Worm (Caenorhabditis elegans) whole organism, mixed stage, embryonic: ENCODE measurements around the gene dnj-25.
A peak's percentile ranks its signal among the peaks of the same experiment; 100 is the strongest.

Source experiments
- M03D4.4 ChIP-seq: sonication (generic microtip); optimal IDR thresholded peaks from 2 replicates; lab custom pipeline; 2017; ENCODE audit warnings: mild to moderate bottlenecking, missing genetic modification characterization, missing compliant biosample characterization
- bed-3 ChIP-seq: fragments of 200-800 bp; sonication (Bioruptor generic); optimal IDR thresholded peaks from 3 replicates; lab custom pipeline; 2018; ENCODE audit warnings: mild to moderate bottlenecking, missing genetic modification characterization, moderate library complexity, missing compliant biosample characterization
- blmp-1 ChIP-seq: fragments of 150-350 bp; optimal IDR thresholded peaks from 2 replicates; lab custom pipeline; 2014; ENCODE audit warnings: missing biosample characterization, missing genetic modification characterization
- ceh-39 ChIP-seq: fragments of 150-350 bp; optimal IDR thresholded peaks from 2 replicates; lab custom pipeline; 2014; ENCODE audit warnings: missing biosample characterization, missing genetic modification characterization
- ceh-43 ChIP-seq: fragments of 200-800 bp; sonication (Bioruptor generic); optimal IDR thresholded peaks from 2 replicates; lab custom pipeline; 2018; ENCODE audit warnings: mild to moderate bottlenecking, missing genetic modification characterization, moderate library complexity, missing compliant biosample characterization
- ceh-83 ChIP-seq: fragments of 200-800 bp; sonication (Bioruptor generic); optimal IDR thresholded peaks from 2 replicates; lab custom pipeline; 2018; ENCODE audit warnings: mild to moderate bottlenecking, missing genetic modification characterization, missing compliant biosample characterization
- ces-1 ChIP-seq: fragments of 150-350 bp; optimal IDR thresholded peaks from 2 replicates; lab custom pipeline; 2014; ENCODE audit warnings: missing biosample characterization, missing genetic modification reagents, missing genetic modification characterization
- cnd-1 ChIP-seq: fragments of 200-800 bp; sonication (Bioruptor generic); optimal IDR thresholded peaks from 2 replicates; lab custom pipeline; 2018; ENCODE audit warnings: mild to moderate bottlenecking, missing genetic modification characterization, missing compliant biosample characterization
- drap-1 ChIP-seq: fragments of 200-800 bp; sonication (Bioruptor generic); optimal IDR thresholded peaks from 3 replicates; lab custom pipeline; 2018; ENCODE audit warnings: mild to moderate bottlenecking, missing genetic modification characterization, missing compliant biosample characterization
- elt-1 ChIP-seq: sonication (generic microtip); optimal IDR thresholded peaks from 2 replicates; lab custom pipeline; 2017; ENCODE audit warnings: missing genetic modification characterization, mild to moderate bottlenecking, missing compliant biosample characterization, antibody characterized with exemption, moderate library complexity, borderline replicate concordance; ENCODE audit not compliant: insufficient read depth
- elt-3 ChIP-seq: fragments of 150-350 bp; optimal IDR thresholded peaks from 2 replicates; lab custom pipeline; 2014; ENCODE audit warnings: missing biosample characterization, missing genetic modification characterization
- flh-1 ChIP-seq: fragments of 200-800 bp; sonication (Bioruptor generic); optimal IDR thresholded peaks from 2 replicates; lab custom pipeline; 2018; ENCODE audit warnings: mild to moderate bottlenecking, missing genetic modification characterization, moderate library complexity, missing compliant biosample characterization
- hlh-1 ChIP-seq: fragments of 150-350 bp; optimal IDR thresholded peaks from 2 replicates; lab custom pipeline; 2014; ENCODE audit warnings: missing biosample characterization, missing genetic modification reagents, missing genetic modification characterization
- lin-13 ChIP-seq: fragments of 150-350 bp; optimal IDR thresholded peaks from 2 replicates; lab custom pipeline; 2014; ENCODE audit warnings: missing biosample characterization, missing genetic modification characterization
- lin-32 ChIP-seq: fragments of 200-800 bp; sonication (Bioruptor generic); optimal IDR thresholded peaks from 2 replicates; lab custom pipeline; 2018; ENCODE audit warnings: mild to moderate bottlenecking, missing genetic modification characterization, missing compliant biosample characterization
- lsy-2 ChIP-seq: fragments of 150-350 bp; optimal IDR thresholded peaks from 2 replicates; lab custom pipeline; 2014; ENCODE audit warnings: missing biosample characterization, missing genetic modification characterization
- mab-5 ChIP-seq: fragments of 150-350 bp; optimal IDR thresholded peaks from 2 replicates; lab custom pipeline; 2014; ENCODE audit warnings: missing biosample characterization, missing genetic modification characterization
- mep-1 ChIP-seq: fragments of 150-350 bp; optimal IDR thresholded peaks from 2 replicates; lab custom pipeline; 2017; ENCODE audit warnings: missing biosample characterization, missing genetic modification reagents, missing genetic modification characterization, inconsistent platforms
- mls-2 ChIP-seq: sonication (generic microtip); optimal IDR thresholded peaks from 2 replicates; lab custom pipeline; 2016; ENCODE audit warnings: mild to moderate bottlenecking, missing genetic modification characterization, moderate library complexity, missing compliant biosample characterization
- nhr-12 ChIP-seq: fragments of 150-350 bp; optimal IDR thresholded peaks from 2 replicates; lab custom pipeline; 2014; ENCODE audit warnings: missing biosample characterization, missing genetic modification characterization
- nhr-2 ChIP-seq: fragments of 150-350 bp; optimal IDR thresholded peaks from 2 replicates; lab custom pipeline; 2014; ENCODE audit warnings: missing biosample characterization, missing genetic modification characterization
- nhr-28 ChIP-seq: fragments of 150-350 bp; optimal IDR thresholded peaks from 2 replicates; lab custom pipeline; 2014; ENCODE audit warnings: missing biosample characterization, missing genetic modification characterization
- nhr-76 ChIP-seq: sonication (generic microtip); optimal IDR thresholded peaks from 2 replicates; lab custom pipeline; 2017; ENCODE audit warnings: missing biosample characterization, missing genetic modification characterization
- pha-4 ChIP-seq: fragments of 150-350 bp; optimal IDR thresholded peaks from 2 replicates; lab custom pipeline; 2018; ENCODE audit warnings: missing biosample characterization, missing genetic modification reagents, missing genetic modification characterization
- sem-2 ChIP-seq: fragments of 200-800 bp; sonication (Bioruptor generic); optimal IDR thresholded peaks from 2 replicates; lab custom pipeline; 2018; ENCODE audit warnings: mild to moderate bottlenecking, missing genetic modification characterization, missing compliant biosample characterization
- snpc-4 ChIP-seq: fragments of 150-350 bp; optimal IDR thresholded peaks from 2 replicates; lab custom pipeline; 2014; ENCODE audit warnings: missing biosample characterization, missing genetic modification characterization
- sptf-1 ChIP-seq: sonication (generic microtip); optimal IDR thresholded peaks from 2 replicates; lab custom pipeline; 2017; ENCODE audit warnings: mild to moderate bottlenecking, missing genetic modification characterization, moderate library complexity, missing compliant biosample characterization
- tbx-8 ChIP-seq: fragments of 200-800 bp; sonication (Bioruptor generic); optimal IDR thresholded peaks from 2 replicates; lab custom pipeline; 2018; ENCODE audit warnings: mild to moderate bottlenecking, missing genetic modification characterization, moderate library complexity, missing compliant biosample characterization
- unc-120 ChIP-seq: sonication (generic microtip); optimal IDR thresholded peaks from 2 replicates; lab custom pipeline; 2017; ENCODE audit warnings: missing genetic modification characterization, missing compliant biosample characterization; ENCODE audit not compliant: poor library complexity, severe bottlenecking
- unc-39 ChIP-seq: fragments of 150-350 bp; optimal IDR thresholded peaks from 2 replicates; lab custom pipeline; 2014; ENCODE audit warnings: missing biosample characterization, missing genetic modification characterization
- unc-62 ChIP-seq: fragments of 150-350 bp; optimal IDR thresholded peaks from 2 replicates; lab custom pipeline; 2014; ENCODE audit warnings: missing biosample characterization, missing genetic modification reagents, missing genetic modification characterization
- zip-8 ChIP-seq: fragments of 150-350 bp; optimal IDR thresholded peaks from 2 replicates; lab custom pipeline; 2014; ENCODE audit warnings: missing biosample characterization, missing genetic modification characterization
- ztf-11 ChIP-seq: fragments of 150-350 bp; optimal IDR thresholded peaks from 2 replicates; lab custom pipeline; 2014; ENCODE audit warnings: missing biosample characterization, missing genetic modification characterization

dnj-25 gene

ce11 chrV:20710642-20711041 is 33.5 kb downstream of the dnj-25 start:
- TF ChIP-seq pha-4 (no peak), blmp-1 (no peak), M03D4.4 (no peak), mep-1 (tag; lab: Kevin White, UChicago) (no peak), unc-39 (tag; lab: Kevin White, UChicago) (no peak), sem-2 (GFP tag; lab: Kevin White, UChicago) (no peak), drap-1 (no peak), zip-8 (tag; lab: Kevin White, UChicago) (no peak), nhr-76 (no peak), elt-1 (no peak), nhr-12 (tag; lab: Kevin White, UChicago) (no peak), lsy-2 (tag; lab: Kevin White, UChicago) (no peak)
- TF ChIP-seq, all 35 proteins: peak for 0

ce11 chrV:20710156-20710555 is 34.0 kb downstream of the dnj-25 start:
- TF ChIP-seq snpc-4 (tag; lab: Kevin White, UChicago) (no peak), unc-39 (tag; lab: Kevin White, UChicago) (no peak), ces-1 (GFP tag; lab: Kevin White, UChicago) (peak; percentile 8)

- TF ChIP-seq M03D4.4 (no peak), zip-8 (tag; lab: Kevin White, UChicago) (no peak), bed-3 (GFP tag; lab: Kevin White, UChicago) (no peak), lin-32 (no peak), tbx-8 (GFP tag; lab: Kevin White, UChicago) (no peak), unc-39 (tag; lab: Kevin White, UChicago) (no peak), nhr-28 (tag; lab: Kevin White, UChicago) (no peak), unc-62 (GFP tag; lab: Kevin White, UChicago) (no peak), pha-4 (peak; percentile 4), elt-3 (tag; lab: Kevin White, UChicago) (no peak), nhr-12 (tag; lab: Kevin White, UChicago) (no peak), mep-1 (tag; lab: Kevin White, UChicago) (no peak), nhr-2 (tag; lab: Kevin White, UChicago) (no peak), lin-13 (tag; lab: Kevin White, UChicago) (peak; percentile 38), mab-5 (tag; lab: Kevin White, UChicago) (no peak), nhr-76 (no peak), lsy-2 (tag; lab: Kevin White, UChicago) (peak; percentile 53), mls-2 (tag; lab: Kevin White, UChicago) (no peak), blmp-1 (no peak), cnd-1 (tag; lab: Kevin White, UChicago) (no peak), ceh-83 (GFP tag; lab: Kevin White, UChicago) (no peak), sem-2 (GFP tag; lab: Kevin White, UChicago) (no peak), unc-120 (tag; lab: Kevin White, UChicago) (no peak), hlh-1 (tag; lab: Kevin White, UChicago) (no peak), ztf-11 (no peak), ceh-39 (tag; lab: Kevin White, UChicago) (no peak), snpc-4 (tag; lab: Kevin White, UChicago) (no peak), elt-1 (no peak), flh-1 (GFP tag; lab: Kevin White, UChicago) (no peak), ces-1 (GFP tag; lab: Kevin White, UChicago) (peak; percentile 94)
- TF ChIP-seq, all 35 proteins: peak for 4
Observed at ce11 chrV:20703998-20704572, 40.1 kb downstream of the dnj-25 start, which contains the start of the genes F53F8.5 and F53F8.6. Gene F53F8.5 (minus strand): TSS chrV:20704049. Gene F53F8.6 (plus strand): TSS chrV:20704227.

ce11 chrV:20698266-20698665 is 45.9 kb downstream of the dnj-25 start, which contains the start of gene F53F8.7:
Gene F53F8.7 (minus strand): TSS chrV:20698366.
- no peak for TF ChIP-seq ceh-43 (GFP tag; lab: Kevin White, UChicago)
- no peak for TF ChIP-seq flh-1 (GFP tag; lab: Kevin White, UChicago)
- TF ChIP-seq unc-39 (tag; lab: Kevin White, UChicago), result no peak
- TF ChIP-seq nhr-12 (tag; lab: Kevin White, UChicago), result no peak
- no peak for TF ChIP-seq ceh-83 (GFP tag; lab: Kevin White, UChicago)
- no peak for TF ChIP-seq nhr-28 (tag; lab: Kevin White, UChicago)
- TF ChIP-seq snpc-4 (tag; lab: Kevin White, UChicago), result no peak
- no peak for TF ChIP-seq sptf-1 (tag; lab: Kevin White, UChicago)
- no peak for TF ChIP-seq mab-5 (tag; lab: Kevin White, UChicago)
- TF ChIP-seq lsy-2 (tag; lab: Kevin White, UChicago), result no peak
- no peak for TF ChIP-seq ces-1 (GFP tag; lab: Kevin White, UChicago)
- TF ChIP-seq mls-2 (tag; lab: Kevin White, UChicago), result no peak
- no peak for TF ChIP-seq unc-120 (tag; lab: Kevin White, UChicago)
- TF ChIP-seq nhr-76, result no peak
